Worm (Caenorhabditis elegans) whole organism, L4 larva: ENCODE measurements around the gene slcf-1.

Source experiments
- D1046.2 ChIP-seq: fragments of 200-800 bp; sonication (Bioruptor generic); IDR thresholded peaks from 2 replicates; pipeline ENCODE4 v1.3.6; 2022; ENCODE audit warnings: missing genetic modification characterization, missing compliant biosample characterization
- F26F4.8 ChIP-seq: fragments of 200-800 bp; sonication (Bioruptor generic); conservative IDR thresholded peaks from 2 replicates; pipeline ENCODE4 v1.3.6; 2022; ENCODE audit warnings: missing genetic modification characterization, missing compliant biosample characterization
- F44E2.7 ChIP-seq: fragments of 200-800 bp; sonication (Bioruptor generic); IDR thresholded peaks from 2 replicates; pipeline ENCODE4 v2.1.2; 2022; ENCODE audit warnings: missing genetic modification characterization, missing compliant biosample characterization
- F49E8.2 ChIP-seq: sonication (generic microtip); optimal IDR thresholded peaks from 2 replicates; lab custom pipeline; 2016; ENCODE audit warnings: missing compliant biosample characterization, mild to moderate bottlenecking, missing genetic modification characterization, borderline replicate concordance
- T20F7.1 ChIP-seq: fragments of 200-800 bp; sonication (Bioruptor generic); optimal IDR thresholded peaks from 2 replicates; lab custom pipeline; 2018; ENCODE audit warnings: mild to moderate bottlenecking, missing genetic modification characterization, missing compliant biosample characterization
- T26A8.4 ChIP-seq: fragments of 200-800 bp; sonication (Bioruptor generic); IDR thresholded peaks from 2 replicates; pipeline ENCODE4 v1.3.6; 2022; ENCODE audit warnings: missing genetic modification characterization, missing compliant biosample characterization
- Y48G9A.11 ChIP-seq: fragments of 200-800 bp; sonication (Bioruptor generic); IDR thresholded peaks from 2 replicates; pipeline ENCODE4 v1.3.6; 2022; ENCODE audit warnings: missing genetic modification reagents, missing genetic modification characterization, missing compliant biosample characterization
- Y5F2A.4 ChIP-seq: fragments of 200-800 bp; sonication (Bioruptor generic); optimal IDR thresholded peaks from 2 replicates; lab custom pipeline; 2018; ENCODE audit warnings: mild to moderate bottlenecking, missing genetic modification characterization, missing compliant biosample characterization
- aha-1 ChIP-seq: fragments of 150-350 bp; peaks from one replicate; lab custom pipeline; 2014; ENCODE audit warnings: missing biosample characterization, missing genetic modification characterization
- ceh-28 ChIP-seq: fragments of 150-350 bp; optimal IDR thresholded peaks from 2 replicates; lab custom pipeline; 2014; ENCODE audit warnings: missing biosample characterization, missing genetic modification reagents, missing genetic modification characterization
- ceh-32 ChIP-seq: sonication (generic microtip); optimal IDR thresholded peaks from 2 replicates; lab custom pipeline; 2016; ENCODE audit warnings: mild to moderate bottlenecking, missing genetic modification characterization, missing compliant biosample characterization; ENCODE audit not compliant: poor library complexity
- ceh-82 ChIP-seq: sonication (generic microtip); optimal IDR thresholded peaks from 2 replicates; lab custom pipeline; 2017; ENCODE audit warnings: missing biosample characterization, missing genetic modification characterization
- cey-2 ChIP-seq: sonication (generic microtip); optimal IDR thresholded peaks from 3 replicates; lab custom pipeline; 2017; ENCODE audit warnings: missing genetic modification characterization, mild to moderate bottlenecking, missing compliant biosample characterization, antibody characterized with exemption, borderline replicate concordance; ENCODE audit not compliant: insufficient read depth
- daf-16 ChIP-seq, 3 experiments: sonication (generic microtip); optimal IDR thresholded peaks; 2 replicates each; lab custom pipeline; 2016 to 2017; ENCODE audit warnings: missing genetic modification characterization in 3 of 3, missing genetic modification reagents in 3 of 3, mild to moderate bottlenecking in 2 of 3, missing compliant biosample characterization in 2 of 3, missing biosample characterization in 1 of 3, moderate library complexity in 1 of 3
- dmd-6 ChIP-seq: fragments of 200-800 bp; sonication (Bioruptor generic); IDR thresholded peaks from 2 replicates; pipeline ENCODE4 v1.3.6; 2022; ENCODE audit warnings: missing genetic modification reagents, missing genetic modification characterization, missing compliant biosample characterization
- dmd-9 ChIP-seq: fragments of 200-800 bp; sonication (Bioruptor generic); IDR thresholded peaks from 2 replicates; pipeline ENCODE4 v1.3.6; 2022; ENCODE audit warnings: missing genetic modification reagents, missing genetic modification characterization, missing compliant biosample characterization
- dpl-1 ChIP-seq: fragments of 150-350 bp; optimal IDR thresholded peaks from 2 replicates; lab custom pipeline; 2014; ENCODE audit warnings: missing biosample characterization, missing genetic modification reagents, missing genetic modification characterization
- duxl-1 ChIP-seq: sonication (generic microtip); optimal IDR thresholded peaks from 2 replicates; lab custom pipeline; 2016; ENCODE audit warnings: mild to moderate bottlenecking, missing genetic modification characterization, moderate library complexity, missing compliant biosample characterization; ENCODE audit not compliant: poor library complexity
- dve-1 ChIP-seq: sonication (generic microtip); optimal IDR thresholded peaks from 2 replicates; lab custom pipeline; 2017; ENCODE audit warnings: antibody characterized with exemption, mild to moderate bottlenecking, missing genetic modification characterization, missing compliant biosample characterization; ENCODE audit not compliant: insufficient read depth
- egl-27 ChIP-seq: sonication (generic microtip); optimal IDR thresholded peaks from 3 replicates; lab custom pipeline; 2017; ENCODE audit warnings: missing biosample characterization, missing genetic modification reagents, missing genetic modification characterization
- egl-43 ChIP-seq: fragments of 200-800 bp; sonication (Bioruptor generic); IDR thresholded peaks from 2 replicates; pipeline ENCODE4 v1.3.6; 2022; ENCODE audit warnings: missing genetic modification reagents, missing genetic modification characterization, missing compliant biosample characterization
- hlh-11 ChIP-seq: fragments of 200-800 bp; sonication (Bioruptor generic); optimal IDR thresholded peaks from 2 replicates; lab custom pipeline; 2018; ENCODE audit warnings: mild to moderate bottlenecking, missing genetic modification characterization, missing compliant biosample characterization
- hmg-1.1 ChIP-seq: fragments of 200-800 bp; sonication (Bioruptor generic); IDR thresholded peaks from 2 replicates; pipeline ENCODE4 v1.3.6; 2022; ENCODE audit warnings: missing genetic modification reagents, missing genetic modification characterization, missing compliant biosample characterization
- lim-7 ChIP-seq: fragments of 200-800 bp; sonication (Bioruptor generic); IDR thresholded peaks from 2 replicates; pipeline ENCODE4 v1.3.6; 2022; ENCODE audit warnings: missing genetic modification characterization, missing compliant biosample characterization
- lin-13 ChIP-seq: fragments of 150-350 bp; optimal IDR thresholded peaks from 2 replicates; lab custom pipeline; 2014; ENCODE audit warnings: missing biosample characterization, missing genetic modification reagents, missing genetic modification characterization
- lin-39 ChIP-seq: fragments of 150-350 bp; optimal IDR thresholded peaks from 2 replicates; lab custom pipeline; 2014; ENCODE audit warnings: missing biosample characterization, missing genetic modification reagents, missing genetic modification characterization
- lsy-2 ChIP-seq, 2 experiments: fragments of 150-350 bp in 1 of 2; sonication (generic microtip) in 1 of 2; optimal IDR thresholded peaks; 2 replicates each; lab custom pipeline; 2014 to 2017; ENCODE audit warnings: missing biosample characterization in 2 of 2, missing genetic modification characterization in 2 of 2
- mes-2 ChIP-seq: sonication (generic microtip); optimal IDR thresholded peaks from 2 replicates; lab custom pipeline; 2016; ENCODE audit warnings: missing genotype, mild to moderate bottlenecking, missing genetic modification characterization, missing compliant biosample characterization; ENCODE audit not compliant: poor library complexity, severe bottlenecking
- mxl-2 ChIP-seq: fragments of 200-800 bp; sonication (Bioruptor generic); conservative IDR thresholded peaks from 2 replicates; pipeline ENCODE4 v1.3.6; 2022; ENCODE audit warnings: missing genetic modification reagents, missing genetic modification characterization, missing compliant biosample characterization
- mxl-3 ChIP-seq: fragments of 200-800 bp; sonication (Bioruptor generic); optimal IDR thresholded peaks from 2 replicates; lab custom pipeline; 2018; ENCODE audit warnings: mild to moderate bottlenecking, missing genetic modification characterization, missing compliant biosample characterization
- nhr-25 ChIP-seq: sonication (generic microtip); optimal IDR thresholded peaks from 2 replicates; lab custom pipeline; 2017; ENCODE audit warnings: missing genetic modification characterization, mild to moderate bottlenecking, missing compliant biosample characterization, antibody characterized with exemption, moderate library complexity, borderline replicate concordance; ENCODE audit not compliant: insufficient read depth
- nhr-42 ChIP-seq: fragments of 200-800 bp; sonication (Bioruptor generic); IDR thresholded peaks from 2 replicates; pipeline ENCODE4 v1.3.6; 2022; ENCODE audit warnings: missing genetic modification characterization, missing compliant biosample characterization
- nhr-48 ChIP-seq: sonication (generic microtip); optimal IDR thresholded peaks from 2 replicates; lab custom pipeline; 2016; ENCODE audit warnings: mild to moderate bottlenecking, missing genetic modification characterization, missing compliant biosample characterization
- nhr-77 ChIP-seq: fragments of 150-350 bp; optimal IDR thresholded peaks from 2 replicates; lab custom pipeline; 2014; ENCODE audit warnings: missing biosample characterization, missing genetic modification characterization
- php-3 ChIP-seq: fragments of 200-800 bp; sonication (Bioruptor generic); IDR thresholded peaks from 2 replicates; pipeline ENCODE4 v1.3.6; 2022; ENCODE audit warnings: missing genetic modification reagents, missing genetic modification characterization, missing compliant biosample characterization
- pqm-1 ChIP-seq: sonication (generic microtip); optimal IDR thresholded peaks from 2 replicates; lab custom pipeline; 2017; ENCODE audit warnings: missing biosample characterization, missing genetic modification characterization
- rbr-2 ChIP-seq: sonication (generic microtip); optimal IDR thresholded peaks from 2 replicates; lab custom pipeline; 2016; ENCODE audit warnings: missing genotype, missing genetic modification characterization, missing compliant biosample characterization
- set-16 ChIP-seq: fragments of 200-800 bp; sonication (Bioruptor generic); IDR thresholded peaks from 2 replicates; pipeline ENCODE4 v1.3.6; 2022; ENCODE audit warnings: missing genetic modification reagents, missing genetic modification characterization, missing compliant biosample characterization
- skn-1 ChIP-seq: fragments of 150-350 bp; optimal IDR thresholded peaks from 2 replicates; lab custom pipeline; 2014; ENCODE audit warnings: missing biosample characterization, missing genetic modification characterization
- spr-1 ChIP-seq: sonication (generic microtip); optimal IDR thresholded peaks from 2 replicates; lab custom pipeline; 2016; ENCODE audit warnings: mild to moderate bottlenecking, missing genetic modification characterization, missing compliant biosample characterization
- tag-97 ChIP-seq: fragments of 200-800 bp; sonication (Bioruptor generic); IDR thresholded peaks from 2 replicates; pipeline ENCODE4 v1.3.6; 2022; ENCODE audit warnings: missing genetic modification characterization, missing compliant biosample characterization
- unc-130 ChIP-seq: sonication (generic microtip); optimal IDR thresholded peaks from 2 replicates; lab custom pipeline; 2016; ENCODE audit warnings: missing genetic modification reagents, missing genetic modification characterization, missing compliant biosample characterization
- unc-39 ChIP-seq: sonication (generic microtip); optimal IDR thresholded peaks from 2 replicates; lab custom pipeline; 2017; ENCODE audit warnings: missing biosample characterization, missing genetic modification characterization
- unc-62 ChIP-seq, 3 experiments: fragments of 150-350 bp in 1 of 3; sonication (generic microtip); optimal IDR thresholded peaks in 2 of 3; peaks in 1 of 3; 1 replicate in 1 of 3; 2 replicates in 2 of 3; lab custom pipeline; 2014 to 2017; ENCODE audit warnings: missing biosample characterization in 3 of 3, missing genetic modification characterization in 3 of 3, missing genetic modification reagents in 3 of 3, missing genotype in 1 of 3
- zag-1 ChIP-seq: fragments of 150-350 bp; optimal IDR thresholded peaks from 2 replicates; lab custom pipeline; 2014; ENCODE audit warnings: missing biosample characterization, missing genetic modification characterization
- zfp-2 ChIP-seq: sonication (generic microtip); optimal IDR thresholded peaks from 2 replicates; lab custom pipeline; 2016; ENCODE audit warnings: mild to moderate bottlenecking, missing genetic modification characterization, missing compliant biosample characterization
- zfp-3 ChIP-seq: fragments of 200-800 bp; sonication (Bioruptor generic); conservative IDR thresholded peaks from 2 replicates; pipeline ENCODE4 v1.3.6; 2022; ENCODE audit warnings: missing genetic modification reagents, missing genetic modification characterization, missing compliant biosample characterization
- zip-11 ChIP-seq: fragments of 200-800 bp; sonication (Bioruptor generic); IDR thresholded peaks from 2 replicates; pipeline ENCODE4 v1.3.6; 2022; ENCODE audit warnings: missing genetic modification characterization, missing compliant biosample characterization
- zip-2 ChIP-seq: fragments of 150-350 bp; optimal IDR thresholded peaks from 2 replicates; lab custom pipeline; 2014; ENCODE audit warnings: missing biosample characterization, missing genetic modification characterization

The slcf-1 gene

ce11 chrX:10532180-10532833 is 3.2 kb downstream of the slcf-1 start (continued):
- no peak for TF ChIP-seq cey-2 (tag; lab: Kevin White, UChicago)
- no peak for TF ChIP-seq daf-16 (GFP tag; optimal IDR thresholded peaks at IDR 0.05; lab: Kevin White, UChicago)
- peak; percentile 63 for TF ChIP-seq daf-16 (tag; optimal IDR thresholded peaks at IDR 0.05; lab: Kevin White, UChicago)
- no peak for TF ChIP-seq lin-39 (tag; lab: Kevin White, UChicago)
- no peak for TF ChIP-seq egl-27 (tag; lab: Kevin White, UChicago)
- TF ChIP-seq pqm-1 (tag; lab: Kevin White, UChicago) = peak; percentile 10
- TF ChIP-seq F44E2.7 (GFP tag; lab: Robert Waterston, UW) = no peak
- TF ChIP-seq set-16 (GFP tag; lab: Robert Waterston, UW) = no peak
- TF ChIP-seq nhr-77 = no peak
- TF ChIP-seq dmd-9 (GFP tag; lab: Robert Waterston, UW) = no peak
- no peak for TF ChIP-seq ceh-32
- TF ChIP-seq lim-7 (GFP tag; lab: Robert Waterston, UW) = no peak
- peak in 1 of 2 experiments; percentile 91 for TF ChIP-seq unc-62 (GFP tag; optimal IDR thresholded peaks at IDR 0.05 in 1 of 2; lab: Kevin White, UChicago)
- TF ChIP-seq unc-62 (tag; optimal IDR thresholded peaks at IDR 0.05; lab: Kevin White, UChicago) = no peak
- TF ChIP-seq dpl-1 (GFP tag; lab: Kevin White, UChicago) = no peak
- TF ChIP-seq D1046.2 (GFP tag; lab: Robert Waterston, UW) = no peak
- no peak for TF ChIP-seq F49E8.2
- peak; percentile 57 for TF ChIP-seq dve-1 (tag; lab: Kevin White, UChicago)
- peak; percentile 56 for TF ChIP-seq nhr-48
- no peak for TF ChIP-seq mxl-2 (GFP tag; lab: Robert Waterston, UW)
- TF ChIP-seq T26A8.4 = no peak
- TF ChIP-seq zag-1 (tag; lab: Kevin White, UChicago) = no peak
- TF ChIP-seq hlh-11 (tag; lab: Kevin White, UChicago) = peak; percentile 50
- no peak for TF ChIP-seq skn-1 (tag; lab: Kevin White, UChicago)
- no peak for TF ChIP-seq zip-2 (tag; lab: Kevin White, UChicago)
- peak; percentile 52; the same call in 1 of the 2 replicates for TF ChIP-seq dmd-6
- no peak for TF ChIP-seq Y5F2A.4 (GFP tag; lab: Kevin White, UChicago)
- no peak for TF ChIP-seq zfp-3 (GFP tag; lab: Robert Waterston, UW)
- TF ChIP-seq nhr-42 = no peak
- TF ChIP-seq nhr-25 = no peak
- TF ChIP-seq zip-11 (GFP tag; lab: Robert Waterston, UW) = no peak
- TF ChIP-seq php-3 = 0 out of 2 replicates have a peak, but pooled peaks have one; percentile 34
- no peak for TF ChIP-seq unc-130 (GFP tag; lab: Kevin White, UChicago)
- TF ChIP-seq egl-43 (GFP tag; lab: Robert Waterston, UW) = no peak
- no peak for TF ChIP-seq mes-2 (tag; lab: Kevin White, UChicago)
- no peak for TF ChIP-seq spr-1 (tag; lab: Kevin White, UChicago)
- no peak for TF ChIP-seq rbr-2 (tag; lab: Kevin White, UChicago)
- no peak for TF ChIP-seq ceh-82 (tag; lab: Kevin White, UChicago)
- TF ChIP-seq aha-1 (tag; lab: Kevin White, UChicago) = peak; percentile 3
- TF ChIP-seq unc-39 (tag; lab: Kevin White, UChicago) = no peak
- no peak for TF ChIP-seq lin-13 (GFP tag; lab: Kevin White, UChicago)
- TF ChIP-seq lsy-2 (tag; optimal IDR thresholded peaks at IDR 0.05; lab: Kevin White, UChicago) = no peak
- TF ChIP-seq mxl-3 (GFP tag; lab: Kevin White, UChicago) = no peak
- no peak for TF ChIP-seq F26F4.8 (GFP tag; lab: Robert Waterston, UW)
- no peak for TF ChIP-seq ceh-28 (tag; lab: Kevin White, UChicago)
- TF ChIP-seq T20F7.1 (GFP tag; lab: Kevin White, UChicago) = peak; percentile 32
- TF ChIP-seq Y48G9A.11 = no peak
- TF ChIP-seq tag-97 (GFP tag; lab: Robert Waterston, UW) = no peak
- no peak for TF ChIP-seq duxl-1 (tag; lab: Kevin White, UChicago)
- no peak for TF ChIP-seq hmg-1.1 (GFP tag; lab: Robert Waterston, UW)
- no peak for TF ChIP-seq zfp-2 (tag; lab: Kevin White, UChicago)
